Fruit fly (Drosophila melanogaster): ENCODE data around the gene CG18249.

Gene CG18249

DNA sequence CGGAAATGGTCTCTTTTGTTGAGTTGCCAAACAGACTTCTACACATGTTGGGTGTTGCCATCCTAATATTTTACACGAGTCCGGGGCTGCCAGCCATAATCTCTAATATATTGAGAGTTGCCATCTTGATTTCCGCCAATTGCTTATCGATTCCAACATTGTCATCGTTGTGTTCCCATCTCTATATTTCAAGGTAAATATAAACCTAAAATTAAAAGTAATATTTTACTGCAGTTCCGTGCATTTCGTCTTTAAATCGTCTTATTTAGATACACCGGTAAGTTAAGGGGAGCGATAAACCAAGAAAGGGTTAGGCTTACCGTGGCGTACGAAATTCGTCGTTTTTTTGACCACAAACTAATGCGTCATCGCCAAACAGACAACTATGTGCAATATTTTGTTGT is 13.4 kb downstream of the CG18249 start, which contains the start of gene PolI (continued):
- peak; percentile 36 for TF ChIP-seq maf-S (GFP tag; optimal IDR thresholded peaks at IDR 0.05)
- no peak for TF ChIP-seq stc (GFP tag; IDR thresholded peaks at IDR 0.05)
- TF ChIP-seq mam (GFP tag; optimal IDR thresholded peaks at IDR 0.05): peak; percentile 26
- TF ChIP-seq CG9876 (GFP tag; optimal IDR thresholded peaks at IDR 0.05): no peak
- TF ChIP-seq CG11093 (GFP tag; IDR thresholded peaks at IDR 0.05): no peak
- no peak for TF ChIP-seq CG7963 (GFP tag; IDR thresholded peaks at IDR 0.05; ENCODE audit: partially characterized antibody)
- TF ChIP-seq tna (GFP tag; IDR thresholded peaks at IDR 0.05; ENCODE audit: partially characterized antibody): no peak
- TF ChIP-seq sens (GFP tag): peak; percentile 70
- TF ChIP-seq CG30431 (GFP tag; optimal IDR thresholded peaks at IDR 0.05): no peak
- TF ChIP-seq sc (optimal IDR thresholded peaks at IDR 0.05): no peak
- no peak for TF ChIP-seq sc (GFP tag; optimal IDR thresholded peaks at IDR 0.05)
- no peak for TF ChIP-seq gt (GFP tag; IDR thresholded peaks at IDR 0.05)
- TF ChIP-seq CG3838 (GFP tag; optimal IDR thresholded peaks at IDR 0.05): peak; percentile 6
- TF ChIP-seq tll (GFP tag; optimal IDR thresholded peaks at IDR 0.05): no peak
- TF ChIP-seq Dfd (GFP tag; optimal IDR thresholded peaks at IDR 0.05): no peak
- no peak for TF ChIP-seq crc (GFP tag; optimal IDR thresholded peaks at IDR 0.05)
- no peak for TF ChIP-seq nom (GFP tag; optimal IDR thresholded peaks at IDR 0.05)
- no peak for TF ChIP-seq nerfin-1 (tag; optimal IDR thresholded peaks at IDR 0.05)
- TF ChIP-seq insv (GFP tag; optimal IDR thresholded peaks at IDR 0.05): peak in 1 of 2 experiments; percentile 65
- TF ChIP-seq Deaf1 (tag; optimal IDR thresholded peaks at IDR 0.05): no peak
- TF ChIP-seq CG7928 (GFP tag; optimal IDR thresholded peaks at IDR 0.05): no peak
- TF ChIP-seq bsh (GFP tag; optimal IDR thresholded peaks at IDR 0.05): no peak
- TF ChIP-seq CG2129 (GFP tag; IDR thresholded peaks at IDR 0.05; ENCODE audit: partially characterized antibody): no peak
- peak; percentile 81 for TF ChIP-seq CG12659 (GFP tag; optimal IDR thresholded peaks at IDR 0.05)
- TF ChIP-seq CG32772 (GFP tag; IDR thresholded peaks at IDR 0.05): no peak
- TF ChIP-seq Hr78 (GFP tag; optimal IDR thresholded peaks at IDR 0.05): no peak
- TF ChIP-seq p53 (GFP tag; optimal IDR thresholded peaks at IDR 0.05): peak; percentile 25
- peak; percentile 2 for TF ChIP-seq ems (GFP tag; optimal IDR thresholded peaks at IDR 0.05)
- peak; percentile 25 for TF ChIP-seq chn (GFP tag; optimal IDR thresholded peaks at IDR 0.05)
- no peak for TF ChIP-seq dimm (GFP tag; IDR thresholded peaks at IDR 0.05)
- no peak for TF ChIP-seq danr (GFP tag; IDR thresholded peaks at IDR 0.05)
- no peak for TF ChIP-seq CG17361 (GFP tag; IDR thresholded peaks at IDR 0.05)
- peak; percentile 76 for TF ChIP-seq CG33213 (GFP tag; optimal IDR thresholded peaks at IDR 0.05)
- peak; percentile 39 for TF ChIP-seq CG12155 (GFP tag; optimal IDR thresholded peaks at IDR 0.05)
- peak; percentile 44 for TF ChIP-seq CG17829 (tag; optimal IDR thresholded peaks at IDR 0.05)
- peak; percentile 5 for TF ChIP-seq CG18476 (GFP tag; optimal IDR thresholded peaks at IDR 0.05)
- TF ChIP-seq tx (GFP tag; optimal IDR thresholded peaks at IDR 0.05): no peak
- TF ChIP-seq fd3F (GFP tag; optimal IDR thresholded peaks at IDR 0.05): no peak
- TF ChIP-seq CG3163 (GFP tag; optimal IDR thresholded peaks at IDR 0.05): no peak
- no peak for TF ChIP-seq corto (GFP tag; optimal IDR thresholded peaks at IDR 0.05)
- no peak for TF ChIP-seq tup (GFP tag; optimal IDR thresholded peaks at IDR 0.05)
- TF ChIP-seq NC2β (GFP tag; optimal IDR thresholded peaks at IDR 0.05): no peak
- TF ChIP-seq CG10147 (GFP tag; optimal IDR thresholded peaks at IDR 0.05): peak; percentile 30
- TF ChIP-seq Ptx1 (GFP tag; IDR thresholded peaks at IDR 0.05): no peak
- no peak for TF ChIP-seq CG17385 (GFP tag; optimal IDR thresholded peaks at IDR 0.05)
- no peak for TF ChIP-seq CG1529 (GFP tag; optimal IDR thresholded peaks at IDR 0.05)
- peak; percentile 28; the same call in 1 of the 2 replicates for TF ChIP-seq sna (GFP tag; IDR thresholded peaks at IDR 0.05; ENCODE audit: partially characterized antibody)
- TF ChIP-seq Eip74EF (GFP tag; optimal IDR thresholded peaks at IDR 0.05): peak in 1 of 2 experiments; percentile 7
- peak; percentile 51; the same call in 1 of the 2 replicates for TF ChIP-seq MBD-R2 (GFP tag; IDR thresholded peaks at IDR 0.05)
- no peak for TF ChIP-seq sqz (GFP tag; optimal IDR thresholded peaks at IDR 0.05)
- no peak for TF ChIP-seq Hand (GFP tag; optimal IDR thresholded peaks at IDR 0.05)
